Fruit fly (Drosophila melanogaster) whole organism: ENCODE measurements around the gene CG12499.

Experiments
- CG8478 ChIP-seq: fragments of >200 bp; optimal IDR thresholded peaks from 2 replicates; lab custom pipeline; 2018; ENCODE audit warnings: inconsistent platforms
- pan ChIP-seq: fragments of >200 bp; optimal IDR thresholded peaks from 2 replicates; lab custom pipeline; 2017
- psq ChIP-seq: fragments of >200 bp; optimal IDR thresholded peaks from 2 replicates; lab custom pipeline; 2017

DNA sequence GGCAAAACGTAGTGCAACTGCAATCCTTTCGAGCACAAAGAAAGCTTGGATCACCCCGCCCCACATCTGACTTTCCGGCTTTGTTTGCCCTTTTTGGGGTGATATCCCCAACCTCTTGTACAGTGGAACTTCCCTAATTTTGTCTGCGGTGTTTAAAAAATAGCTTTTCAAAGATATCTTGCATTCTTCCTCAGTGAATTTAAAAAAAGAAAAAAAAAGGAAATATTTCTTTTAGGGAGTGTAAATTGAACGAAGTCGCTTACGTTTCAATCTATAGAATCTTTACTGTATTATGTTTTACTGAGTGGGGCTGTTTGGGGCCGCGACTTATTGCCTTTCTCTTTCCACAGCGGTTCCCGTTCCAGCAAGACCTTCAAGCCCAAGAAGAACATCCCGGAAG is 24.8 kb downstream of the CG12499 start:
- TF ChIP-seq pan (no peak), CG8478 (lab: Kevin White, UChicago) (no peak), psq (lab: Kevin White, UChicago) (no peak)
